Fruit fly (Drosophila melanogaster) whole organism, embryonic: ENCODE results near the gene CG34242.

Experiments used
- Blimp-1 ChIP-seq: fragments of 200-800 bp; sonication (Bioruptor generic); optimal IDR thresholded peaks from 3 replicates; lab custom pipeline; 2018; ENCODE audit warnings: missing biosample characterization, missing genetic modification characterization, mild to moderate bottlenecking, moderate library complexity, missing genetic modification reagents
- CG11456 ChIP-seq: fragments of 200-800 bp; sonication (Bioruptor generic); IDR thresholded peaks from 3 replicates; pipeline ENCODE4 v1.3.6; 2022; ENCODE audit warnings: missing biosample characterization, missing genetic modification characterization
- CG12236 ChIP-seq: fragments of 200-800 bp; sonication (Bioruptor generic); optimal IDR thresholded peaks from 2 replicates; lab custom pipeline; 2016; ENCODE audit warnings: missing biosample characterization, missing genetic modification characterization
- CG12769 ChIP-seq: fragments of 200-800 bp; sonication (Bioruptor generic); optimal IDR thresholded peaks from 2 replicates; lab custom pipeline; 2019; ENCODE audit warnings: missing biosample characterization, mild to moderate bottlenecking, missing genetic modification characterization, moderate library complexity
- CG14667 ChIP-seq: fragments of 200-800 bp; sonication (Bioruptor generic); IDR thresholded peaks from 2 replicates; pipeline ENCODE4 v1.3.6; 2022; ENCODE audit warnings: missing biosample characterization, missing genetic modification characterization
- CG15011 ChIP-seq: fragments of 200-800 bp; sonication (Bioruptor generic); optimal IDR thresholded peaks from 3 replicates; lab custom pipeline; 2018; ENCODE audit warnings: missing biosample characterization, mild to moderate bottlenecking, missing genetic modification characterization
- CG15479 ChIP-seq: fragments of 200-800 bp; sonication (Bioruptor generic); optimal IDR thresholded peaks from 3 replicates; lab custom pipeline; 2019; ENCODE audit warnings: missing biosample characterization, mild to moderate bottlenecking, missing genetic modification characterization, moderate library complexity
- CG15514 ChIP-seq: fragments of 200-800 bp; sonication (Bioruptor generic); optimal IDR thresholded peaks from 3 replicates; lab custom pipeline; 2017; ENCODE audit warnings: missing biosample characterization, missing genetic modification characterization, mild to moderate bottlenecking, moderate library complexity, missing genetic modification reagents
- CG15696 ChIP-seq: fragments of 200-800 bp; sonication (Bioruptor generic); optimal IDR thresholded peaks from 2 replicates; lab custom pipeline; 2019; ENCODE audit warnings: missing biosample characterization, mild to moderate bottlenecking, missing genetic modification characterization, moderate library complexity
- CG16815 ChIP-seq: fragments of 200-800 bp; sonication (Bioruptor generic); optimal IDR thresholded peaks from 3 replicates; lab custom pipeline; 2017; ENCODE audit warnings: missing biosample characterization, mild to moderate bottlenecking, missing genetic modification characterization
- CG30431 ChIP-seq: fragments of 200-800 bp; sonication (Bioruptor generic); optimal IDR thresholded peaks from 2 replicates; lab custom pipeline; 2017; ENCODE audit warnings: missing biosample characterization, missing genetic modification characterization
- CG31224 ChIP-seq: fragments of 200-800 bp; sonication (Bioruptor generic); IDR thresholded peaks from 2 replicates; pipeline ENCODE4 v1.3.6; 2022; ENCODE audit warnings: missing biosample characterization, missing genetic modification characterization
- CG4360 ChIP-seq: fragments of 200-800 bp; sonication (Bioruptor generic); IDR thresholded peaks from 2 replicates; pipeline ENCODE4 v1.3.6; 2022; ENCODE audit warnings: missing biosample characterization, missing genetic modification characterization
- CG4424 ChIP-seq: fragments of 200-800 bp; sonication (Bioruptor generic); optimal IDR thresholded peaks from 3 replicates; lab custom pipeline; 2016; ENCODE audit warnings: missing biosample characterization, missing genetic modification characterization
- CG6654 ChIP-seq: fragments of 200-800 bp; sonication (Bioruptor generic); optimal IDR thresholded peaks from 2 replicates; lab custom pipeline; 2017; ENCODE audit warnings: missing biosample characterization, mild to moderate bottlenecking, missing genetic modification characterization
- CG7271 ChIP-seq: fragments of 200-800 bp; sonication (Bioruptor generic); optimal IDR thresholded peaks from 2 replicates; lab custom pipeline; 2018; ENCODE audit warnings: missing biosample characterization, mild to moderate bottlenecking, missing genetic modification characterization, moderate library complexity
- CG7839 ChIP-seq: fragments of 200-800 bp; sonication (Bioruptor generic); optimal IDR thresholded peaks from 3 replicates; lab custom pipeline; 2018; ENCODE audit warnings: missing biosample characterization, mild to moderate bottlenecking, missing genetic modification characterization, moderate library complexity
- CG8089 ChIP-seq: fragments of 200-800 bp; sonication (Bioruptor generic); optimal IDR thresholded peaks from 3 replicates; lab custom pipeline; 2016; ENCODE audit warnings: missing biosample characterization, missing genetic modification characterization
- CG8388 ChIP-seq: fragments of 200-800 bp; sonication (Bioruptor generic); optimal IDR thresholded peaks from 2 replicates; lab custom pipeline; 2019; ENCODE audit warnings: missing biosample characterization, mild to moderate bottlenecking, missing genetic modification characterization, moderate library complexity
- D19A ChIP-seq: fragments of 200-800 bp; optimal IDR thresholded peaks from 3 replicates; lab custom pipeline; 2019; ENCODE audit warnings: missing biosample characterization, mild to moderate bottlenecking, missing genetic modification characterization, moderate library complexity
- Drgx ChIP-seq: fragments of 200-800 bp; sonication (Bioruptor generic); IDR thresholded peaks from 2 replicates; pipeline ENCODE4 v1.3.6; 2022; ENCODE audit warnings: missing biosample characterization, missing genetic modification characterization
- Eip74EF ChIP-seq, 2 experiments: fragments of 200-800 bp in 1 of 2; fragments of >200 bp in 1 of 2; sonication (Bioruptor generic) in 1 of 2; optimal IDR thresholded peaks; 2 replicates each; lab custom pipeline; 2017 to 2019; ENCODE audit warnings: missing biosample characterization in 2 of 2, missing genetic modification characterization in 2 of 2, mild to moderate bottlenecking in 1 of 2, moderate library complexity in 1 of 2
- H2.0 ChIP-seq: fragments of 200-800 bp; sonication (Bioruptor generic); IDR thresholded peaks from 2 replicates; pipeline ENCODE4 v1.3.6; 2022; ENCODE audit warnings: missing biosample characterization, missing genetic modification characterization
- Hr3 ChIP-seq: fragments of 200-800 bp; sonication (Bioruptor generic); optimal IDR thresholded peaks from 3 replicates; lab custom pipeline; 2016; ENCODE audit warnings: missing biosample characterization, missing genetic modification characterization
- Hr51 ChIP-seq, 2 experiments: fragments of 200-800 bp; sonication (Bioruptor generic); optimal IDR thresholded peaks; 2 replicates in 1 of 2; 3 replicates in 1 of 2; lab custom pipeline; 2016 to 2018; ENCODE audit warnings: missing biosample characterization in 2 of 2, missing genetic modification characterization in 2 of 2, mild to moderate bottlenecking in 1 of 2, moderate library complexity in 1 of 2
- Hsf ChIP-seq: fragments of 200-800 bp; sonication (Bioruptor generic); optimal IDR thresholded peaks from 3 replicates; lab custom pipeline; 2016; ENCODE audit warnings: missing biosample characterization, missing genetic modification characterization
- MESR4 ChIP-seq: fragments of 200-800 bp; sonication (Bioruptor generic); optimal IDR thresholded peaks from 2 replicates; lab custom pipeline; 2018; ENCODE audit warnings: missing biosample characterization, mild to moderate bottlenecking, missing genetic modification characterization, moderate library complexity
- Meics ChIP-seq: fragments of 200-800 bp; sonication (Bioruptor generic); optimal IDR thresholded peaks from 2 replicates; lab custom pipeline; 2017; ENCODE audit warnings: missing biosample characterization, mild to moderate bottlenecking, missing genetic modification characterization
- Oli ChIP-seq: fragments of 200-800 bp; sonication (Bioruptor generic); optimal IDR thresholded peaks from 2 replicates; lab custom pipeline; 2018; ENCODE audit warnings: missing biosample characterization, mild to moderate bottlenecking, missing genetic modification characterization, moderate library complexity
- Pdp1 ChIP-seq, 2 experiments: fragments of 200-800 bp; sonication (Bioruptor generic); optimal IDR thresholded peaks; 3 replicates each; lab custom pipeline; 2016; ENCODE audit warnings: missing biosample characterization in 2 of 2, missing genetic modification characterization in 2 of 2, mild to moderate bottlenecking in 1 of 2, moderate library complexity in 1 of 2
- Side ChIP-seq: fragments of 200-800 bp; sonication (Bioruptor generic); optimal IDR thresholded peaks from 2 replicates; lab custom pipeline; 2016; ENCODE audit warnings: missing biosample characterization, missing genetic modification characterization
- Usf ChIP-seq: fragments of 200-800 bp; sonication (Bioruptor generic); optimal IDR thresholded peaks from 2 replicates; lab custom pipeline; 2017; ENCODE audit warnings: missing genotype, missing biosample characterization, missing genetic modification characterization
- ap ChIP-seq: fragments of 200-800 bp; sonication (Bioruptor generic); IDR thresholded peaks from 2 replicates; pipeline ENCODE4 v1.3.6; 2022; ENCODE audit warnings: missing biosample characterization, missing genetic modification characterization
- ase ChIP-seq: fragments of 200-800 bp; sonication (Bioruptor generic); IDR thresholded peaks from 3 replicates; pipeline ENCODE4 v1.3.6; 2022; ENCODE audit warnings: missing biosample characterization, missing genetic modification characterization
- cg ChIP-seq: fragments of 200-800 bp; sonication (Bioruptor generic); optimal IDR thresholded peaks from 3 replicates; lab custom pipeline; 2019; ENCODE audit warnings: missing biosample characterization, mild to moderate bottlenecking, missing genetic modification characterization, moderate library complexity
- esg ChIP-seq: fragments of 200-800 bp; sonication (Bioruptor generic); conservative IDR thresholded peaks from 2 replicates; pipeline ENCODE4 v1.3.6; 2022; ENCODE audit warnings: missing biosample characterization, missing genetic modification characterization
- ewg ChIP-seq: fragments of 200-800 bp; sonication (Bioruptor generic); optimal IDR thresholded peaks from 3 replicates; lab custom pipeline; 2017; ENCODE audit warnings: mild to moderate bottlenecking, missing biosample characterization, missing genetic modification reagents, missing genetic modification characterization
- ftz-f1 ChIP-seq: fragments of 200-800 bp; sonication (Bioruptor generic); optimal IDR thresholded peaks from 2 replicates; lab custom pipeline; 2016; ENCODE audit warnings: missing biosample characterization, missing genetic modification characterization
- kay ChIP-seq: fragments of 200-800 bp; sonication (Bioruptor generic); optimal IDR thresholded peaks from 2 replicates; lab custom pipeline; 2016; ENCODE audit warnings: missing biosample characterization, missing genetic modification characterization
- lilli ChIP-seq: fragments of 200-800 bp; sonication (Bioruptor generic); optimal IDR thresholded peaks from 3 replicates; lab custom pipeline; 2016; ENCODE audit warnings: missing biosample characterization, missing genetic modification characterization
- nerfin-1 ChIP-seq: fragments of 200-800 bp; sonication (Bioruptor generic); optimal IDR thresholded peaks from 3 replicates; lab custom pipeline; 2019; ENCODE audit warnings: missing biosample characterization, mild to moderate bottlenecking, missing genetic modification characterization, moderate library complexity
- pum ChIP-seq: fragments of 200-800 bp; sonication (Bioruptor generic); optimal IDR thresholded peaks from 2 replicates; lab custom pipeline; 2016; ENCODE audit warnings: missing biosample characterization, missing genetic modification characterization
- seq ChIP-seq: fragments of 200-800 bp; sonication (Bioruptor generic); IDR thresholded peaks from 2 replicates; pipeline ENCODE4 v1.3.6; 2022; ENCODE audit warnings: missing biosample characterization, missing genetic modification characterization
- slou ChIP-seq: fragments of 200-800 bp; sonication (Bioruptor generic); optimal IDR thresholded peaks from 3 replicates; lab custom pipeline; 2016; ENCODE audit warnings: missing biosample characterization, missing genetic modification characterization
- sr ChIP-seq: fragments of 200-800 bp; sonication (Bioruptor generic); IDR thresholded peaks from 3 replicates; pipeline ENCODE4 v1.3.6; 2022; ENCODE audit warnings: missing biosample characterization, missing genetic modification characterization
- stc ChIP-seq: fragments of 200-800 bp; sonication (Bioruptor generic); IDR thresholded peaks from 2 replicates; pipeline ENCODE4 v1.3.6; 2022; ENCODE audit warnings: missing biosample characterization, missing genetic modification characterization
- tna ChIP-seq: fragments of 200-800 bp; sonication (Bioruptor generic); IDR thresholded peaks from 2 replicates; pipeline ENCODE4 v1.3.6; 2022; ENCODE audit warnings: missing biosample characterization, missing genetic modification characterization; ENCODE audit not compliant: partially characterized antibody
- usp ChIP-seq: fragments of >200 bp; optimal IDR thresholded peaks from 2 replicates; lab custom pipeline; 2017; ENCODE audit warnings: missing biosample characterization, missing genetic modification characterization
- vnd ChIP-seq: fragments of 200-800 bp; sonication (Bioruptor generic); IDR thresholded peaks from 3 replicates; pipeline ENCODE4 v1.3.6; 2022; ENCODE audit warnings: missing biosample characterization, missing genetic modification characterization; ENCODE audit not compliant: partially characterized antibody

The CG34242 gene

dm6 chr3L:12529431-12530007, 4.3 kb upstream of the CG34242 start (continued):
- TF ChIP-seq CG30431 (GFP tag; lab: Kevin White, UChicago) (no peak), ftz-f1 (GFP tag; lab: Kevin White, UChicago) (no peak), ap (peak; percentile 29; the same call in 1 of the 2 replicates), CG15514 (GFP tag; lab: Kevin White, UChicago) (peak; percentile 9), Blimp-1 (peak; percentile 61), Usf (GFP tag; lab: Kevin White, UChicago) (no peak), pum (GFP tag; lab: Kevin White, UChicago) (peak; percentile 0), ase (peak; percentile 48; the same call in 2 of the 3 replicates), Hsf (GFP tag; lab: Kevin White, UChicago) (peak; percentile 43), CG4424 (GFP tag; lab: Kevin White, UChicago) (peak; percentile 60), CG4360 (GFP tag; lab: Robert Waterston, UW) (0 out of 2 replicates have a peak, but pooled peaks have one; percentile 35), Side (GFP tag; lab: Kevin White, UChicago) (peak; percentile 39), CG15011 (GFP tag; lab: Kevin White, UChicago) (no peak), CG12236 (GFP tag; lab: Kevin White, UChicago) (no peak), slou (GFP tag; lab: Kevin White, UChicago) (no peak), cg (peak; percentile 61), CG8089 (peak; percentile 48), sr (peak; percentile 76), CG31224 (GFP tag; lab: Robert Waterston, UW) (no peak), seq (GFP tag; lab: Robert Waterston, UW) (no peak), vnd (no peak), Hr51 (GFP tag; optimal IDR thresholded peaks at IDR 0.05; lab: Kevin White, UChicago) (peak in 1 of 2 experiments; percentile 60), CG15479 (no peak), esg (peak; percentile 46), CG15696 (tag; lab: Kevin White, UChicago) (peak; percentile 7), CG7271 (tag; lab: Kevin White, UChicago) (no peak), CG14667 (GFP tag; lab: Robert Waterston, UW) (peak; percentile 41; the same call in 1 of the 2 replicates), kay (peak; percentile 34), Oli (tag; lab: Kevin White, UChicago) (peak; percentile 63), CG8388 (GFP tag; lab: Kevin White, UChicago) (peak; percentile 37), nerfin-1 (tag; lab: Kevin White, UChicago) (peak; percentile 49), MESR4 (peak; percentile 31), CG16815 (no peak), H2.0 (GFP tag; lab: Robert Waterston, UW) (0 out of 2 replicates have a peak, but pooled peaks have one; percentile 25), Hr3 (GFP tag; lab: Kevin White, UChicago) (peak; percentile 10), usp (GFP tag; lab: Kevin White, UChicago) (no peak), Eip74EF (GFP tag; optimal IDR thresholded peaks at IDR 0.05; lab: Kevin White, UChicago) (no peak), ewg (no peak), CG7839 (tag; lab: Kevin White, UChicago) (peak; percentile 51), Drgx (peak; percentile 69; the same call in 1 of the 2 replicates), tna (no peak), CG6654 (GFP tag; lab: Kevin White, UChicago) (peak; percentile 15), lilli (GFP tag; lab: Kevin White, UChicago) (peak; percentile 35), Meics (GFP tag; lab: Kevin White, UChicago) (peak; percentile 40), stc (GFP tag; lab: Robert Waterston, UW) (0 out of 2 replicates have a peak, but pooled peaks have one; percentile 50), CG12769 (tag; lab: Kevin White, UChicago) (no peak), D19A (tag; lab: Kevin White, UChicago) (peak; percentile 59), Pdp1 (GFP tag; optimal IDR thresholded peaks at IDR 0.05; lab: Kevin White, UChicago) (peak in 1 of 2 experiments; percentile 40), CG11456 (peak; percentile 70; the same call in 2 of the 3 replicates)
